Fruit fly (Drosophila melanogaster): ENCODE data around the gene Cdk5alpha.

Gene Cdk5alpha

dm6 chr2L:10299810-10300147 is 11.0 kb downstream of the Cdk5alpha start, which contains the start of gene CYLD (continued):
- peak; percentile 25 for TF ChIP-seq CG10669 (GFP tag; optimal IDR thresholded peaks at IDR 0.05)
- peak; percentile 13 for TF ChIP-seq Sox15 (GFP tag; optimal IDR thresholded peaks at IDR 0.05)
- TF ChIP-seq fkh (GFP tag; optimal IDR thresholded peaks at IDR 0.05): no peak
- peak; percentile 18 for TF ChIP-seq Ets21C (GFP tag; optimal IDR thresholded peaks at IDR 0.05)
- TF ChIP-seq Eip78C (GFP tag): peak; percentile 86
- peak; percentile 62 for TF ChIP-seq Met (GFP tag; optimal IDR thresholded peaks at IDR 0.05)
- TF ChIP-seq esn (GFP tag; optimal IDR thresholded peaks at IDR 0.05): peak; percentile 75

dm6 chr2L:10299077-10299809 is 11.5 kb downstream of the Cdk5alpha start:
- TF ChIP-seq acj6 (GFP tag; optimal IDR thresholded peaks at IDR 0.05) (peak; percentile 22), Met (GFP tag; optimal IDR thresholded peaks at IDR 0.05) (peak; percentile 36), Eip78C (GFP tag) (peak; percentile 78), CG10631 (GFP tag; optimal IDR thresholded peaks at IDR 0.05) (peak; percentile 10), Hr39 (GFP tag; optimal IDR thresholded peaks at IDR 0.05) (peak; percentile 2), topi (GFP tag; optimal IDR thresholded peaks at IDR 0.05) (peak; percentile 15), CG6276 (GFP tag; optimal IDR thresholded peaks at IDR 0.05) (no peak), CG6808 (GFP tag; optimal IDR thresholded peaks at IDR 0.05) (no peak), Lpt (GFP tag; optimal IDR thresholded peaks at IDR 0.05) (no peak), Hr4 (GFP tag; optimal IDR thresholded peaks at IDR 0.05) (peak; percentile 39), Ets96B (tag; optimal IDR thresholded peaks at IDR 0.05) (peak; percentile 16), lz (GFP tag; optimal IDR thresholded peaks at IDR 0.05) (peak; percentile 4), CG15336 (GFP tag; IDR thresholded peaks at IDR 0.05) (peak; percentile 21; the same call in 1 of the 2 replicates), CG1621 (tag; optimal IDR thresholded peaks at IDR 0.05) (no peak), OdsH (GFP tag; optimal IDR thresholded peaks at IDR 0.05) (peak; percentile 17), esn (GFP tag; optimal IDR thresholded peaks at IDR 0.05) (peak; percentile 19)

dm6 chr2L:10298306-10298705 is 12.4 kb downstream of the Cdk5alpha start:
- TF ChIP-seq achi (GFP tag; optimal IDR thresholded peaks at IDR 0.05) (no peak), fkh (GFP tag; optimal IDR thresholded peaks at IDR 0.05) (peak; percentile 91), CG31627 (GFP tag; optimal IDR thresholded peaks at IDR 0.05) (no peak), CG6163 (GFP tag; IDR thresholded peaks at IDR 0.05) (no peak), eg (GFP tag; IDR thresholded peaks at IDR 0.05) (no peak), Sox15 (GFP tag; optimal IDR thresholded peaks at IDR 0.05) (no peak), CG3919 (GFP tag; optimal IDR thresholded peaks at IDR 0.05) (no peak)

- TF ChIP-seq Eip78C (GFP tag) (peak; percentile 26), CG3919 (GFP tag; optimal IDR thresholded peaks at IDR 0.05) (no peak), fd59A (GFP tag; optimal IDR thresholded peaks at IDR 0.05) (no peak), Ets96B (tag; optimal IDR thresholded peaks at IDR 0.05) (no peak), CG34406 (GFP tag; optimal IDR thresholded peaks at IDR 0.05) (no peak), Eip93F (GFP tag; optimal IDR thresholded peaks at IDR 0.05) (no peak), Met (GFP tag; optimal IDR thresholded peaks at IDR 0.05) (no peak)
These were observed 15.7 kb downstream of the Cdk5alpha start, which contains the start of gene Hand for dm6 chr2L:10294798-10295669. Hand (minus strand) TSS chr2L:10295385.

dm6 chr2L:10292066-10292560 is 18.6 kb downstream of the Cdk5alpha start, which contains the start of gene Ufd4:
Ufd4 (minus strand) TSS chr2L:10292365.
- peak; percentile 7 for TF ChIP-seq fd85E (GFP tag; optimal IDR thresholded peaks at IDR 0.05)
- no peak for TF ChIP-seq Sox15 (GFP tag; optimal IDR thresholded peaks at IDR 0.05)
- TF ChIP-seq CG3032 (tag; optimal IDR thresholded peaks at IDR 0.05): peak; percentile 67
- no peak for TF ChIP-seq topi (GFP tag; optimal IDR thresholded peaks at IDR 0.05)
- peak; percentile 70 for TF ChIP-seq esn (GFP tag; optimal IDR thresholded peaks at IDR 0.05)
- TF ChIP-seq Hr38 (GFP tag; optimal IDR thresholded peaks at IDR 0.05): no peak
- TF ChIP-seq CG6808 (GFP tag; optimal IDR thresholded peaks at IDR 0.05): no peak
- TF ChIP-seq Ets96B (tag; optimal IDR thresholded peaks at IDR 0.05): no peak
- TF ChIP-seq Gug (GFP tag; IDR thresholded peaks at IDR 0.05): no peak
- TF ChIP-seq CG15336 (GFP tag; IDR thresholded peaks at IDR 0.05): peak; percentile 68; the same call in 1 of the 2 replicates
- no peak for TF ChIP-seq CG6163 (GFP tag; IDR thresholded peaks at IDR 0.05)
- peak; percentile 11 for TF ChIP-seq CG11902 (GFP tag; optimal IDR thresholded peaks at IDR 0.05)
- TF ChIP-seq CG31627 (GFP tag; optimal IDR thresholded peaks at IDR 0.05): peak; percentile 63
- no peak for TF ChIP-seq CG11762 (GFP tag; optimal IDR thresholded peaks at IDR 0.05; ENCODE audit: insufficient read depth)
- TF ChIP-seq CG6792 (GFP tag; optimal IDR thresholded peaks at IDR 0.05): peak; percentile 29
